Fruit fly (Drosophila melanogaster) whole organism, embryonic: ENCODE data around the gene CG7985.

ENCODE experiments used
- CG10543 ChIP-seq: fragments of 200-800 bp; sonication (Bioruptor generic); optimal IDR thresholded peaks from 3 replicates; lab custom pipeline; 2017; ENCODE audit warnings: missing biosample characterization, mild to moderate bottlenecking, missing genetic modification characterization, moderate library complexity
- CG12769 ChIP-seq: fragments of 200-800 bp; sonication (Bioruptor generic); optimal IDR thresholded peaks from 2 replicates; lab custom pipeline; 2019; ENCODE audit warnings: missing biosample characterization, mild to moderate bottlenecking, missing genetic modification characterization, moderate library complexity
- CG15601 ChIP-seq: fragments of 200-800 bp; sonication (Bioruptor generic); optimal IDR thresholded peaks from 3 replicates; lab custom pipeline; 2019; ENCODE audit warnings: missing biosample characterization, mild to moderate bottlenecking, missing genetic modification characterization, moderate library complexity
- CG1603 ChIP-seq: fragments of 200-800 bp; sonication (Bioruptor generic); optimal IDR thresholded peaks from 2 replicates; lab custom pipeline; 2019; ENCODE audit warnings: missing biosample characterization, mild to moderate bottlenecking, missing genetic modification characterization, moderate library complexity
- CG17361 ChIP-seq: fragments of 200-800 bp; sonication (Bioruptor generic); IDR thresholded peaks from 3 replicates; pipeline ENCODE4 v1.3.6; 2022; ENCODE audit warnings: missing biosample characterization, missing genetic modification characterization
- CG1832 ChIP-seq: fragments of 200-800 bp; sonication (Bioruptor generic); optimal IDR thresholded peaks from 2 replicates; lab custom pipeline; 2017; ENCODE audit warnings: missing biosample characterization, mild to moderate bottlenecking, missing genetic modification characterization, inconsistent platforms
- CG2199 ChIP-seq: fragments of 200-800 bp; sonication (Bioruptor generic); IDR thresholded peaks from 3 replicates; pipeline ENCODE4 v1.3.6; 2022; ENCODE audit warnings: missing biosample characterization, missing genetic modification characterization
- CG3163 ChIP-seq: fragments of 200-800 bp; sonication (Bioruptor generic); optimal IDR thresholded peaks from 3 replicates; lab custom pipeline; 2016; ENCODE audit warnings: missing biosample characterization, missing genetic modification characterization
- CG32532 ChIP-seq: fragments of 200-800 bp; sonication (Bioruptor generic); IDR thresholded peaks from 2 replicates; pipeline ENCODE4 v1.3.6; 2022; ENCODE audit warnings: missing biosample characterization, missing genetic modification characterization
- CG4820 ChIP-seq: fragments of 200-800 bp; sonication (Bioruptor generic); optimal IDR thresholded peaks from 3 replicates; lab custom pipeline; 2016; ENCODE audit warnings: missing biosample characterization, missing genetic modification characterization
- CG6272 ChIP-seq: fragments of 200-800 bp; sonication (Bioruptor generic); IDR thresholded peaks from 2 replicates; pipeline ENCODE4 v1.3.6; 2022; ENCODE audit warnings: missing biosample characterization, missing genetic modification characterization
- CG7372 ChIP-seq: fragments of 200-800 bp; sonication (Bioruptor generic); IDR thresholded peaks from 2 replicates; pipeline ENCODE4 v1.3.6; 2022; ENCODE audit warnings: missing biosample characterization, missing genetic modification characterization
- CG7745 ChIP-seq: fragments of 200-800 bp; sonication (Bioruptor generic); optimal IDR thresholded peaks from 2 replicates; lab custom pipeline; 2018; ENCODE audit warnings: missing biosample characterization, mild to moderate bottlenecking, missing genetic modification characterization, moderate library complexity
- Deaf1 ChIP-seq: fragments of 200-800 bp; optimal IDR thresholded peaks from 3 replicates; lab custom pipeline; 2019; ENCODE audit warnings: missing biosample characterization, mild to moderate bottlenecking, missing genetic modification characterization, moderate library complexity
- Elba2 ChIP-seq: fragments of 200-800 bp; sonication (Bioruptor generic); optimal IDR thresholded peaks from 3 replicates; lab custom pipeline; 2016; ENCODE audit warnings: missing biosample characterization, missing genetic modification characterization
- Hand ChIP-seq: fragments of 200-800 bp; sonication (Bioruptor generic); optimal IDR thresholded peaks from 2 replicates; lab custom pipeline; 2017; ENCODE audit warnings: mild to moderate bottlenecking, missing biosample characterization, missing genetic modification reagents, missing genetic modification characterization
- HmgZ ChIP-seq: fragments of 200-800 bp; sonication (Bioruptor generic); optimal IDR thresholded peaks from 2 replicates; lab custom pipeline; 2018; ENCODE audit warnings: missing biosample characterization, mild to moderate bottlenecking, missing genetic modification characterization
- Mad ChIP-seq: fragments of 200-800 bp; sonication (Bioruptor generic); optimal IDR thresholded peaks from 2 replicates; lab custom pipeline; 2016; ENCODE audit warnings: missing biosample characterization, missing genetic modification characterization
- Med ChIP-seq: fragments of 200-800 bp; sonication (Bioruptor generic); peaks from one replicate; lab custom pipeline; 2016; ENCODE audit warnings: missing biosample characterization, missing genetic modification characterization, mild to moderate bottlenecking, inconsistent platforms, moderate library complexity
- Pdp1 ChIP-seq, 2 experiments: fragments of 200-800 bp; sonication (Bioruptor generic); optimal IDR thresholded peaks; 3 replicates each; lab custom pipeline; 2016; ENCODE audit warnings: missing biosample characterization in 2 of 2, missing genetic modification characterization in 2 of 2, mild to moderate bottlenecking in 1 of 2, moderate library complexity in 1 of 2
- Ravus ChIP-seq: fragments of 200-800 bp; sonication (Bioruptor generic); IDR thresholded peaks from 2 replicates; pipeline ENCODE4 v1.3.6; 2022; ENCODE audit warnings: missing biosample characterization, missing genetic modification characterization
- Scr ChIP-seq: fragments of 200-800 bp; sonication (Bioruptor generic); IDR thresholded peaks from 2 replicates; pipeline ENCODE4 v1.3.6; 2022; ENCODE audit warnings: missing biosample characterization, missing genetic modification characterization; ENCODE audit not compliant: partially characterized antibody
- Trl ChIP-seq, 3 experiments: fragments of >200 bp in 2 of 3; fragments of 200-800 bp in 1 of 3; sonication (Bioruptor generic) in 1 of 3; optimal IDR thresholded peaks; 2 replicates in 1 of 3; 3 replicates in 2 of 3; lab custom pipeline; 2016 to 2017; ENCODE audit warnings: missing biosample characterization in 1 of 3, missing genetic modification characterization in 1 of 3
- ato ChIP-seq: fragments of 200-800 bp; sonication (Bioruptor generic); IDR thresholded peaks from 2 replicates; pipeline ENCODE4 v1.3.6; 2022; ENCODE audit warnings: missing biosample characterization, missing genetic modification characterization; ENCODE audit not compliant: partially characterized antibody
- cg ChIP-seq: fragments of 200-800 bp; sonication (Bioruptor generic); optimal IDR thresholded peaks from 3 replicates; lab custom pipeline; 2019; ENCODE audit warnings: missing biosample characterization, mild to moderate bottlenecking, missing genetic modification characterization, moderate library complexity
- chinmo ChIP-seq: fragments of 200-800 bp; sonication (Bioruptor generic); IDR thresholded peaks from 4 replicates; pipeline ENCODE4 v1.3.6; 2022; ENCODE audit warnings: missing biosample characterization, missing genetic modification characterization; ENCODE audit not compliant: partially characterized antibody
- chm ChIP-seq: fragments of 200-800 bp; sonication (Bioruptor generic); IDR thresholded peaks from 2 replicates; pipeline ENCODE4 v1.3.6; 2022; ENCODE audit warnings: missing biosample characterization, missing genetic modification characterization
- ci ChIP-seq: fragments of 200-800 bp; sonication (Bioruptor generic); IDR thresholded peaks from 3 replicates; pipeline ENCODE4 v1.3.6; 2022; ENCODE audit warnings: missing biosample characterization, missing genetic modification characterization
- ken ChIP-seq: fragments of 200-800 bp; sonication (Bioruptor generic); IDR thresholded peaks from 3 replicates; pipeline ENCODE4 v1.3.6; 2022; ENCODE audit warnings: missing biosample characterization, missing genetic modification characterization
- mld ChIP-seq: fragments of 200-800 bp; sonication (Bioruptor generic); IDR thresholded peaks from 3 replicates; pipeline ENCODE4 v1.3.6; 2022; ENCODE audit warnings: missing biosample characterization, missing genetic modification characterization; ENCODE audit not compliant: partially characterized antibody
- otp ChIP-seq: fragments of 200-800 bp; sonication (Bioruptor generic); IDR thresholded peaks from 3 replicates; pipeline ENCODE4, ENCODE4 v1.3.6; 2022; ENCODE audit warnings: missing biosample characterization, missing genetic modification characterization
- pb ChIP-seq: fragments of 200-800 bp; sonication (Bioruptor generic); optimal IDR thresholded peaks from 3 replicates; lab custom pipeline; 2016; ENCODE audit warnings: missing biosample characterization, missing genetic modification characterization
- sd ChIP-seq: fragments of 200-800 bp; sonication (Bioruptor generic); optimal IDR thresholded peaks from 3 replicates; lab custom pipeline; 2018; ENCODE audit warnings: missing biosample characterization, mild to moderate bottlenecking, missing genetic modification characterization, moderate library complexity
- sisA ChIP-seq: fragments of 200-800 bp; sonication (Bioruptor generic); IDR thresholded peaks from 2 replicates; pipeline ENCODE4 v1.3.6; 2022; ENCODE audit warnings: missing biosample characterization, missing genetic modification characterization
- sob ChIP-seq: fragments of 200-800 bp; sonication (Bioruptor generic); IDR thresholded peaks from 2 replicates; pipeline ENCODE4 v1.3.6; 2022; ENCODE audit warnings: missing biosample characterization, missing genetic modification characterization
- sr ChIP-seq: fragments of 200-800 bp; sonication (Bioruptor generic); IDR thresholded peaks from 3 replicates; pipeline ENCODE4 v1.3.6; 2022; ENCODE audit warnings: missing biosample characterization, missing genetic modification characterization
- sug ChIP-seq: fragments of 200-800 bp; optimal IDR thresholded peaks from 2 replicates; lab custom pipeline; 2019; ENCODE audit warnings: missing biosample characterization, mild to moderate bottlenecking, missing genetic modification characterization, moderate library complexity
- vvl ChIP-seq: fragments of 200-800 bp; sonication (Bioruptor generic); IDR thresholded peaks from 2 replicates; pipeline ENCODE4 v1.3.6; 2022; ENCODE audit warnings: missing biosample characterization, missing genetic modification characterization
- wek ChIP-seq: fragments of 200-800 bp; sonication (Bioruptor generic); optimal IDR thresholded peaks from 3 replicates; lab custom pipeline; 2018; ENCODE audit warnings: missing biosample characterization, mild to moderate bottlenecking, missing genetic modification characterization, moderate library complexity
- z ChIP-seq: fragments of 200-800 bp; sonication (Bioruptor generic); IDR thresholded peaks from 3 replicates; pipeline ENCODE4 v1.3.6; 2022; ENCODE audit warnings: missing biosample characterization, missing genetic modification characterization
- zf30C ChIP-seq: fragments of 200-800 bp; sonication (Bioruptor generic); optimal IDR thresholded peaks from 3 replicates; lab custom pipeline; 2018; ENCODE audit warnings: missing biosample characterization, mild to moderate bottlenecking, missing genetic modification characterization

CG7985 gene

dm6 chr3R:18249268-18249667, 49.6 kb downstream of the CG7985 start:
- TF ChIP-seq CG3163 (GFP tag; lab: Kevin White, UChicago) (peak; percentile 58), chm (0 out of 2 replicates have a peak, but pooled peaks have one; percentile 20), wek (GFP tag; lab: Kevin White, UChicago) (no peak), otp (GFP tag; lab: Robert Waterston, UW) (no peak), ci (GFP tag; lab: Robert Waterston, UW) (peak; percentile 40; the same call in 1 of the 3 replicates), mld (no peak), sr (peak; percentile 38; the same call in 2 of the 3 replicates), sisA (GFP tag; lab: Robert Waterston, UW) (no peak), Mad (GFP tag; lab: Kevin White, UChicago) (no peak), CG32532 (GFP tag; lab: Robert Waterston, UW) (peak; percentile 46; the same call in 1 of the 2 replicates), cg (peak; percentile 89), Scr (0 out of 2 replicates have a peak, but pooled peaks have one; percentile 11), CG2199 (GFP tag; lab: Robert Waterston, UW) (peak; percentile 61; the same call in 1 of the 3 replicates), CG1603 (tag; lab: Kevin White, UChicago) (no peak), ato (GFP tag; lab: Robert Waterston, UW) (no peak), CG15601 (tag; lab: Kevin White, UChicago) (no peak), sug (peak; percentile 13), CG12769 (no peak), CG1832 (GFP tag; lab: Kevin White, UChicago) (no peak), CG7372 (GFP tag; lab: Robert Waterston, UW) (peak; percentile 23; the same call in 1 of the 2 replicates), CG4820 (GFP tag; lab: Kevin White, UChicago) (no peak), CG17361 (no peak), zf30C (GFP tag; lab: Kevin White, UChicago) (no peak), z (GFP tag; lab: Robert Waterston, UW) (no peak), Deaf1 (tag; lab: Kevin White, UChicago) (peak; percentile 53), Elba2 (GFP tag; lab: Kevin White, UChicago) (no peak), Med (GFP tag; lab: Kevin White, UChicago) (peak; percentile 77), CG7745 (no peak), Pdp1 (GFP tag; optimal IDR thresholded peaks at IDR 0.05; lab: Kevin White, UChicago) (peak in 1 of 2 experiments; percentile 44), Hand (GFP tag; lab: Kevin White, UChicago) (no peak), HmgZ (tag; lab: Kevin White, UChicago) (peak; percentile 1), pb (GFP tag; lab: Kevin White, UChicago) (no peak), Trl (optimal IDR thresholded peaks at IDR 0.05; lab: Kevin White, UChicago) (peak; percentile 30 to 73), Trl (GFP tag; optimal IDR thresholded peaks at IDR 0.05; lab: Kevin White, UChicago) (no peak), Ravus (GFP tag; lab: Robert Waterston, UW) (no peak), CG10543 (GFP tag; lab: Kevin White, UChicago) (peak; percentile 30), sob (GFP tag; lab: Robert Waterston, UW) (0 out of 2 replicates have a peak, but pooled peaks have one; percentile 30), ken (GFP tag; lab: Robert Waterston, UW) (no peak), sd (tag; lab: Kevin White, UChicago) (peak; percentile 26), chinmo (GFP tag; lab: Robert Waterston, UW) (0 out of 4 replicates have a peak, but pooled peaks have one; percentile 62), CG6272 (GFP tag; lab: Robert Waterston, UW) (no peak), vvl (GFP tag; lab: Robert Waterston, UW) (0 out of 2 replicates have a peak, but pooled peaks have one; percentile 23)
- TF ChIP-seq, all 482 proteins: peak for 20
